Worm (Caenorhabditis elegans) whole organism, young adult: Measurements from ENCODE around the gene K03B4.6.

ENCODE experiments used
- B0019.2 ChIP-seq: fragments of 200-800 bp; sonication (Bioruptor generic); conservative IDR thresholded peaks from 2 replicates; pipeline ENCODE4 v1.3.6; 2022; ENCODE audit warnings: missing genetic modification reagents, missing genetic modification characterization, missing compliant biosample characterization
- C06A6.2 ChIP-seq: fragments of 200-800 bp; sonication (Bioruptor generic); conservative IDR thresholded peaks from 2 replicates; pipeline ENCODE4 v1.3.6; 2022; ENCODE audit warnings: missing genetic modification characterization, missing compliant biosample characterization
- F37B4.10 ChIP-seq: fragments of 200-800 bp; sonication (Bioruptor generic); IDR thresholded peaks from 2 replicates; pipeline ENCODE4 v1.3.6; 2022; ENCODE audit warnings: missing genetic modification characterization, missing compliant biosample characterization
- F52B5.7 ChIP-seq: sonication (generic microtip); optimal IDR thresholded peaks from 2 replicates; lab custom pipeline; 2016; ENCODE audit warnings: mild to moderate bottlenecking, missing genetic modification characterization, missing compliant biosample characterization
- K11D2.4 ChIP-seq: fragments of 200-800 bp; sonication (Bioruptor generic); IDR thresholded peaks from 2 replicates; pipeline ENCODE4 v1.3.6; 2022; ENCODE audit warnings: missing genetic modification reagents, missing genetic modification characterization, missing compliant biosample characterization
- K12H6.12 ChIP-seq: fragments of 200-800 bp; sonication (Bioruptor generic); optimal IDR thresholded peaks from 2 replicates; lab custom pipeline; 2018; ENCODE audit warnings: mild to moderate bottlenecking, missing genetic modification characterization, missing compliant biosample characterization
- T26A5.8 ChIP-seq: sonication (generic microtip); optimal IDR thresholded peaks from 2 replicates; lab custom pipeline; 2016; ENCODE audit warnings: missing genetic modification characterization, missing compliant biosample characterization
- Y53G8AR.9 ChIP-seq: fragments of 200-800 bp; sonication (Bioruptor generic); conservative IDR thresholded peaks from 2 replicates; pipeline ENCODE4 v1.3.6; 2022; ENCODE audit warnings: missing genetic modification reagents, missing genetic modification characterization, missing compliant biosample characterization
- Y56A3A.18 ChIP-seq: fragments of 200-800 bp; sonication (Bioruptor generic); IDR thresholded peaks from 2 replicates; pipeline ENCODE4 v1.3.6; 2022; ENCODE audit warnings: missing genetic modification reagents, missing genetic modification characterization, missing compliant biosample characterization
- Y79H2A.3 ChIP-seq: fragments of 200-800 bp; sonication (Bioruptor generic); conservative IDR thresholded peaks from 2 replicates; pipeline ENCODE4 v1.3.6; 2022; ENCODE audit warnings: missing genetic modification reagents, missing genetic modification characterization, missing compliant biosample characterization
- ZK185.1 ChIP-seq: sonication (generic microtip); optimal IDR thresholded peaks from 2 replicates; lab custom pipeline; 2016; ENCODE audit warnings: mild to moderate bottlenecking, missing genetic modification characterization, missing compliant biosample characterization; ENCODE audit not compliant: poor library complexity, severe bottlenecking
- attf-6 ChIP-seq: fragments of 200-800 bp; sonication (Bioruptor generic); IDR thresholded peaks from 2 replicates; pipeline ENCODE4 v1.3.6; 2022; ENCODE audit warnings: missing genetic modification reagents, missing genetic modification characterization, missing compliant biosample characterization
- bed-2 ChIP-seq: fragments of 200-800 bp; sonication (Bioruptor generic); IDR thresholded peaks from 2 replicates; pipeline ENCODE4 v1.3.6; 2022; ENCODE audit warnings: missing genetic modification reagents, missing genetic modification characterization, missing compliant biosample characterization
- cebp-2 ChIP-seq: fragments of 200-800 bp; sonication (Bioruptor generic); IDR thresholded peaks from 2 replicates; pipeline ENCODE4 v1.3.6; 2022; ENCODE audit warnings: missing genetic modification characterization, missing compliant biosample characterization
- ceh-27 ChIP-seq: fragments of 200-800 bp; sonication (Bioruptor generic); optimal IDR thresholded peaks from 2 replicates; lab custom pipeline; 2018; ENCODE audit warnings: mild to moderate bottlenecking, missing genetic modification characterization, moderate library complexity, missing compliant biosample characterization
- ceh-40 ChIP-seq: fragments of 200-800 bp; sonication (Bioruptor generic); IDR thresholded peaks from 2 replicates; pipeline ENCODE4 v1.3.6; 2022; ENCODE audit warnings: missing genetic modification characterization, missing compliant biosample characterization
- ceh-58 ChIP-seq: fragments of 200-800 bp; sonication (Bioruptor generic); IDR thresholded peaks from 2 replicates; pipeline ENCODE4 v1.3.6; 2022; ENCODE audit warnings: missing genetic modification characterization, missing compliant biosample characterization
- chd-7 ChIP-seq: sonication (generic microtip); optimal IDR thresholded peaks from 2 replicates; lab custom pipeline; 2016; ENCODE audit warnings: mild to moderate bottlenecking, missing genetic modification characterization, moderate library complexity, missing compliant biosample characterization
- die-1 ChIP-seq: sonication (generic microtip); optimal IDR thresholded peaks from 2 replicates; lab custom pipeline; 2016; ENCODE audit warnings: missing genotype, mild to moderate bottlenecking, missing genetic modification characterization, missing compliant biosample characterization
- hrde-1 ChIP-seq: sonication (generic microtip); optimal IDR thresholded peaks from 2 replicates; lab custom pipeline; 2016; ENCODE audit warnings: missing genetic modification characterization, mild to moderate bottlenecking, missing compliant biosample characterization, moderate library complexity, missing genotype, missing genetic modification reagents, borderline replicate concordance
- lin-40 ChIP-seq: sonication (generic microtip); optimal IDR thresholded peaks from 2 replicates; lab custom pipeline; 2016; ENCODE audit warnings: missing genetic modification characterization, mild to moderate bottlenecking, missing compliant biosample characterization, missing genotype, missing genetic modification reagents
- lin-54 ChIP-seq: fragments of 200-800 bp; sonication (Bioruptor generic); optimal IDR thresholded peaks from 2 replicates; lab custom pipeline; 2018; ENCODE audit warnings: mild to moderate bottlenecking, missing genetic modification characterization, missing compliant biosample characterization
- lsy-27 ChIP-seq: sonication (generic microtip); optimal IDR thresholded peaks from 2 replicates; lab custom pipeline; 2017; ENCODE audit warnings: missing genetic modification characterization, mild to moderate bottlenecking, missing compliant biosample characterization, antibody characterized with exemption, missing genotype, borderline replicate concordance; ENCODE audit not compliant: insufficient read depth
- madf-6 ChIP-seq: fragments of 200-800 bp; sonication (Bioruptor generic); IDR thresholded peaks from 2 replicates; pipeline ENCODE4 v1.3.6; 2022; ENCODE audit warnings: missing genetic modification reagents, missing genetic modification characterization, missing compliant biosample characterization
- mcd-1 ChIP-seq: fragments of 200-800 bp; sonication (Bioruptor generic); IDR thresholded peaks from 2 replicates; pipeline ENCODE4 v1.3.6; 2022; ENCODE audit warnings: missing genetic modification reagents, missing genetic modification characterization, missing compliant biosample characterization
- mxl-1 ChIP-seq: sonication (generic microtip); optimal IDR thresholded peaks from 2 replicates; lab custom pipeline; 2016; ENCODE audit warnings: missing genetic modification characterization, missing compliant biosample characterization
- nhr-120 ChIP-seq: fragments of 200-800 bp; sonication (Bioruptor generic); IDR thresholded peaks from 2 replicates; pipeline ENCODE4 v1.3.6; 2022; ENCODE audit warnings: missing genetic modification characterization, missing compliant biosample characterization
- nhr-80 ChIP-seq: sonication (generic microtip); optimal IDR thresholded peaks from 2 replicates; lab custom pipeline; 2016; ENCODE audit warnings: missing genetic modification characterization, missing compliant biosample characterization
- nhr-90 ChIP-seq: sonication (generic microtip); optimal IDR thresholded peaks from 2 replicates; lab custom pipeline; 2016; ENCODE audit warnings: missing genotype, mild to moderate bottlenecking, missing genetic modification characterization, missing compliant biosample characterization
- rcor-1 ChIP-seq: fragments of 200-800 bp; sonication (Bioruptor generic); IDR thresholded peaks from 2 replicates; pipeline ENCODE4 v1.3.6; 2022; ENCODE audit warnings: missing genetic modification reagents, missing genetic modification characterization, missing compliant biosample characterization
- sdz-38 ChIP-seq: sonication (generic microtip); optimal IDR thresholded peaks from 2 replicates; lab custom pipeline; 2016; ENCODE audit warnings: missing genotype, missing genetic modification characterization, missing compliant biosample characterization
- sea-2 ChIP-seq: fragments of 200-800 bp; sonication (Bioruptor generic); IDR thresholded peaks from 2 replicates; pipeline ENCODE4 v1.3.6; 2022; ENCODE audit warnings: missing genetic modification characterization, missing compliant biosample characterization
- snpc-1.3 ChIP-seq: sonication (generic microtip); optimal IDR thresholded peaks from 2 replicates; lab custom pipeline; 2017; ENCODE audit warnings: missing genetic modification characterization, mild to moderate bottlenecking, missing compliant biosample characterization, antibody characterized with exemption, moderate library complexity, missing genotype, missing genetic modification reagents; ENCODE audit not compliant: insufficient read depth
- snpc-3.4 ChIP-seq: sonication (generic microtip); optimal IDR thresholded peaks from 2 replicates; lab custom pipeline; 2017; ENCODE audit warnings: missing genetic modification characterization, mild to moderate bottlenecking, missing compliant biosample characterization, antibody characterized with exemption, moderate library complexity, missing genotype, missing genetic modification reagents
- snpc-4 ChIP-seq, 5 experiments: fragments of 150-350 bp in 1 of 5; sonication (generic microtip) in 4 of 5; optimal IDR thresholded peaks; 2 replicates each; lab custom pipeline; 2014 to 2018; ENCODE audit warnings: missing genetic modification characterization in 5 of 5, missing biosample characterization in 3 of 5, antibody characterized with exemption in 2 of 5, mild to moderate bottlenecking in 2 of 5, missing compliant biosample characterization in 2 of 5, missing genotype in 2 of 5, moderate library complexity in 2 of 5, missing genetic modification reagents in 1 of 5
- tbx-9 ChIP-seq: sonication (generic microtip); optimal IDR thresholded peaks from 2 replicates; lab custom pipeline; 2016; ENCODE audit warnings: borderline replicate concordance, missing genetic modification characterization, inconsistent platforms, missing compliant biosample characterization
- tlf-1 ChIP-seq: fragments of 200-800 bp; sonication (Bioruptor generic); optimal IDR thresholded peaks from 2 replicates; lab custom pipeline; 2018; ENCODE audit warnings: mild to moderate bottlenecking, missing genetic modification characterization, missing compliant biosample characterization
- ztf-18 ChIP-seq: sonication (generic microtip); optimal IDR thresholded peaks from 2 replicates; lab custom pipeline; 2016; ENCODE audit warnings: missing genotype, mild to moderate bottlenecking, missing genetic modification characterization, missing compliant biosample characterization
- ztf-22 ChIP-seq: fragments of 200-800 bp; sonication (Bioruptor generic); optimal IDR thresholded peaks from 2 replicates; lab custom pipeline; 2018; ENCODE audit warnings: mild to moderate bottlenecking, missing genetic modification characterization, moderate library complexity, missing compliant biosample characterization
- ztf-3 ChIP-seq: fragments of 200-800 bp; sonication (Bioruptor generic); optimal IDR thresholded peaks from 2 replicates; lab custom pipeline; 2018; ENCODE audit warnings: mild to moderate bottlenecking, missing genetic modification characterization, missing compliant biosample characterization

Gene K03B4.6

DNA sequence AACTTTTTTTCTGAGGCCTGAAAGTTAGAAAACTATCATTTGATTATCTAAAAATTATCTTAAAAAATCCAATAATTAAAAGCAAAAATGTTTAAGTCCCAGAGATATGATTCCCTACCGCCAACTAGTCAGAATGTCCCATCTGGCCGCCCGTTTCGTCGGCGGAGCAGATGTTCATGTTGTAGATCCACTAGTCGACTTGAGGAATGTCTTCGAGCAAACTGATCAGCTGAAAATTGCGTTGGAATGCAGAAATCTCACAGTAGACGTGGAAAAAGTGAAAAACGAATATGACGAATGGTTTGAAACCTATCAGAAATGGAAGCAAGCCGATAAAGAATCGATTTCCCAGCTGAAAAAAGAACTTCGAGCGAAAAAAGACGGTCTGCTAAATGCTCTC lies 13.2 kb upstream of the K03B4.6 start, which contains the start of gene K03B4.1 (continued):
- TF ChIP-seq nhr-120 (GFP tag; lab: Robert Waterston, UW) (no peak), sea-2 (GFP tag; lab: Robert Waterston, UW) (no peak), F37B4.10 (no peak), tbx-9 (tag; lab: Kevin White, UChicago) (no peak), mxl-1 (tag; lab: Kevin White, UChicago) (no peak), lin-54 (no peak), snpc-4 (GFP tag; optimal IDR thresholded peaks at IDR 0.05; lab: Kevin White, UChicago) (no peak), snpc-4 (tag; optimal IDR thresholded peaks at IDR 0.05; lab: Kevin White, UChicago) (peak in 1 of 4 experiments; percentile 1), ztf-18 (no peak), nhr-90 (tag; lab: Kevin White, UChicago) (no peak), snpc-3.4 (tag; lab: Kevin White, UChicago) (no peak), Y53G8AR.9 (GFP tag; lab: Robert Waterston, UW) (peak; percentile 37; the same call in 1 of the 2 replicates), C06A6.2 (GFP tag; lab: Robert Waterston, UW) (no peak), die-1 (tag; lab: Kevin White, UChicago) (peak; percentile 14), B0019.2 (GFP tag; lab: Robert Waterston, UW) (no peak), ceh-58 (GFP tag; lab: Robert Waterston, UW) (peak; percentile 50; the same call in 1 of the 2 replicates), ceh-40 (no peak), ztf-3 (GFP tag; lab: Kevin White, UChicago) (no peak), nhr-80 (tag; lab: Kevin White, UChicago) (no peak), snpc-1.3 (no peak), bed-2 (GFP tag; lab: Robert Waterston, UW) (no peak), rcor-1 (GFP tag; lab: Robert Waterston, UW) (no peak), K12H6.12 (tag; lab: Kevin White, UChicago) (no peak), chd-7 (tag; lab: Kevin White, UChicago) (no peak), lsy-27 (tag; lab: Kevin White, UChicago) (no peak), madf-6 (GFP tag; lab: Robert Waterston, UW) (peak; percentile 40), Y56A3A.18 (no peak), K11D2.4 (no peak), lin-40 (tag; lab: Kevin White, UChicago) (no peak), hrde-1 (tag; lab: Kevin White, UChicago) (peak; percentile 32), ZK185.1 (tag; lab: Kevin White, UChicago) (no peak), T26A5.8 (tag; lab: Kevin White, UChicago) (no peak), ztf-22 (GFP tag; lab: Kevin White, UChicago) (no peak), tlf-1 (GFP tag; lab: Kevin White, UChicago) (no peak), mcd-1 (GFP tag; lab: Robert Waterston, UW) (no peak), ceh-27 (no peak), attf-6 (GFP tag; lab: Robert Waterston, UW) (no peak), F52B5.7 (tag; lab: Kevin White, UChicago) (peak; percentile 29), cebp-2 (GFP tag; lab: Robert Waterston, UW) (0 out of 2 replicates have a peak, but pooled peaks have one; percentile 9), Y79H2A.3 (GFP tag; lab: Robert Waterston, UW) (no peak), sdz-38 (no peak)
